Worm (Caenorhabditis elegans): ENCODE data around the gene gstk-2.
A peak's percentile ranks its signal among the peaks of the same experiment; 100 is the strongest.

Gene gstk-2

DNA sequence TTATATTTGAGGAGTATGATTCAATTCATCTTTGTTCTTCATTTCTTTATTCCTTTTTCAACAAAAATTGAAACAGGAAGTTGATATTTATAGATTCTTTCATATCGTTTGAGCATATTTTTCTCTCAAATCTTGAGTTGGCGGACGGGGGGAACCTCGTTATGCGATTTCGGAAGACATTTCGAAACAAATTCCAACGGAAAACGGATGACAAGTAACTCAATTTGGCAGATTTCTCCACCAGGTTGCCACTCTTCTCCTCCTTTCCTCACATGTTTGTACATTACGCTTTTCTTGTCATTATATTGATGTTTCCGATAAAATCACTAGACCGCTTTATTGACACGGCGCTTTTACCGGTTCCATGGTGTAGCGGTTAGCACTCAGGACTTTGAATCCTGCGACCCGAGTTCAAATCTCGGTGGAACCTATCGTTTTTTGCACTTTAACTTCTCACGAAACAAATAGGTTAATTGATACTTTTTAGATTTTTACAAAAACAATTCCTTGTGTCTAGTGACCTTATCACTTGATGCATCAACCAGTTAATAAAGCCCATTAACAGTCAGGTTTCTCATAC, 33.0 kb upstream of the gstk-2 start:
- TF ChIP-seq pha-4 (tag; optimal IDR thresholded peaks at IDR 0.05) (peak; percentile 21), elt-2 (tag; optimal IDR thresholded peaks at IDR 0.05) (peak; percentile 25), fkh-10 (GFP tag; optimal IDR thresholded peaks at IDR 0.05) (no peak)

DNA sequence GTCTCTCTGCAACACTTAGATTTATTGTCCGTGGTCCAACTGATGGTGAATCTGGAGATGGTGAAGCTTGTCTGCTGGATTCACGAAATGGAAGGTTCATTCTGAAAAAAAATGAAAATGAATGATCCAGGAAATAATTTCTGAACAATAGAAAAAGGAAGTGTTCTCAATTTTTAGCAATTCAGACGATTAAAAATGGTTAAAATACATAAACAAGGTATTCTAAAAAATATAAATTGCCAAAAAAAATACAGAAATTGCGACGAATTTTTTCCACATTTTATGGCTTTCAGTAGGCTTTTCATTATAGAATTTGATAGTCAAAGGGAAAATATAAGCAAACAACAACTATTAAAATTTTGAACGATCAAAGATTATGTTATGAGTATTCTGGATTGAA, 21.1 kb upstream of the gstk-2 start, which contains the start of gene glb-2:
Gene glb-2, minus strand, starts transcription at position 101 of the 400 bp plus-strand sequence.
- TF ChIP-seq pha-4 (tag; optimal IDR thresholded peaks at IDR 0.05) (no peak), aly-2 (tag; optimal IDR thresholded peaks at IDR 0.05) (no peak), ztf-11 (tag; optimal IDR thresholded peaks at IDR 0.05) (no peak), ceh-82 (tag; optimal IDR thresholded peaks at IDR 0.05) (no peak), skn-1 (tag; optimal IDR thresholded peaks at IDR 0.05) (no peak), ama-1 (optimal IDR thresholded peaks at IDR 0.05) (no peak), nhr-237 (tag; optimal IDR thresholded peaks at IDR 0.05) (no peak), ztf-4 (tag; optimal IDR thresholded peaks at IDR 0.05) (no peak), elt-2 (tag; optimal IDR thresholded peaks at IDR 0.05) (no peak), elt-1 (tag; optimal IDR thresholded peaks at IDR 0.05) (no peak), ceh-9 (tag; optimal IDR thresholded peaks at IDR 0.05) (no peak), nhr-25 (tag; optimal IDR thresholded peaks at IDR 0.05) (no peak), nhr-12 (tag; optimal IDR thresholded peaks at IDR 0.05) (no peak), mml-1 (tag; optimal IDR thresholded peaks at IDR 0.05) (no peak)

DNA sequence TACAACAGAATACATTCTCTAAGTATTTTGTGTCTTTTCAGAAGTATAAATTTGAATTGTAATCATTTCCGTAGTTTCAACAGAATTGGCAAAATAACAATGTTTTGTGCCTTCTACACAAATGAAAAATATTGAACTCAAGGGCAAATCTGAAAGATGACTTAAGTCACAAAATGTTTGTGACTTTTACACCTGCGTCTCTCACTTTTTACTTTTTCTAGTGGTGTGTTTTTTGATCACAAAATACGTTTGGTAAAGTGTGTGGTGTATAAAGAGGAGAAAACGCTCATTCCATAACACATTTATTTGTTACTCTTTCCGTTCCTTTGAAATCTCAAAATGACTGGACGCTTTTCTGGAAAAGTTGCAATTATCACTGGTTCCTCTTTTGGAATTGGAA, 18.5 kb upstream of the gstk-2 start, which contains the start of gene C06E4.3:
Gene C06E4.3, plus strand, starts transcription at position 289 of the 400 bp plus-strand sequence.
- TF ChIP-seq ztf-4 (tag; optimal IDR thresholded peaks at IDR 0.05) (no peak), elt-2 (tag; optimal IDR thresholded peaks at IDR 0.05) (peak; percentile 30), pqm-1 (tag; optimal IDR thresholded peaks at IDR 0.05) (peak; percentile 48)

DNA sequence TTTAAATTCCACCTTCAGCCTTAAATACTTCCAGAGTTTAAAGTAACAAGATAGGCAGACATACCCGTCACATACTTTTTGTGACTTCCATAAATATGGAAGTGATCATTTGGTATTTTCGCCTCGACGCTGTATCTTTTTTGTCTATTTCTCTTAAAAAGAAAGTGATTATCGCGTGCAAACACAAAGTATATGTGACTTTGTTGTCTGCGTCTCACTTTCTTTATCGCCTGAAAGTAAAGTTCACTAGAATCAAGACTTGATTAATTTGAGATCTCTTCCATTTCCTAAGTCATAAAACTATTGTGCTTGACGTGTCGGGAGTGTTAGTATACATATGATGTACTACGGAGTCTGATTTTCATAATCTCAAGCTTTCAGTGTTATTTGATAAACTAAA, 16.2 kb upstream of the gstk-2 start, which contains the start of gene C06E4.6:
Gene C06E4.6, minus strand, starts transcription at position 51 of the 400 bp plus-strand sequence.
- TF ChIP-seq nhr-43 (tag; optimal IDR thresholded peaks at IDR 0.05; ENCODE audit: poor library complexity, severe bottlenecking): no peak
- no peak for TF ChIP-seq aly-2 (tag; optimal IDR thresholded peaks at IDR 0.05)
- no peak for TF ChIP-seq unc-62 (GFP tag; optimal IDR thresholded peaks at IDR 0.05)
- TF ChIP-seq snpc-4 (tag; optimal IDR thresholded peaks at IDR 0.05): no peak
- no peak for TF ChIP-seq ztf-4 (tag; optimal IDR thresholded peaks at IDR 0.05)
- TF ChIP-seq ztf-11 (tag; optimal IDR thresholded peaks at IDR 0.05): no peak
- TF ChIP-seq nhr-77 (tag; optimal IDR thresholded peaks at IDR 0.05): no peak
- TF ChIP-seq skn-1 (tag; optimal IDR thresholded peaks at IDR 0.05): no peak
- no peak for TF ChIP-seq jun-1 (tag; optimal IDR thresholded peaks at IDR 0.05)
- TF ChIP-seq lin-39 (tag; optimal IDR thresholded peaks at IDR 0.05): no peak
- peak; percentile 81 for TF ChIP-seq pqm-1 (tag; optimal IDR thresholded peaks at IDR 0.05)
- no peak for TF ChIP-seq R02D3.7 (tag; optimal IDR thresholded peaks at IDR 0.05)
- TF ChIP-seq ZK546.5 (tag; optimal IDR thresholded peaks at IDR 0.05): no peak
- no peak for TF ChIP-seq egl-27 (tag; optimal IDR thresholded peaks at IDR 0.05)
- peak; percentile 6 for TF ChIP-seq lin-15B (tag; optimal IDR thresholded peaks at IDR 0.05)
- no peak for TF ChIP-seq ceh-82 (tag; optimal IDR thresholded peaks at IDR 0.05)
- no peak for TF ChIP-seq pha-4 (tag; optimal IDR thresholded peaks at IDR 0.05)
- no peak for TF ChIP-seq sea-2 (GFP tag; optimal IDR thresholded peaks at IDR 0.05)
- TF ChIP-seq hmg-11 (tag; optimal IDR thresholded peaks at IDR 0.05): no peak
- no peak for TF ChIP-seq fkh-2 (tag; optimal IDR thresholded peaks at IDR 0.05)
- peak; percentile 6 for TF ChIP-seq mdl-1 (tag; optimal IDR thresholded peaks at IDR 0.05)
- no peak for TF ChIP-seq fos-1 (tag; optimal IDR thresholded peaks at IDR 0.05)
- no peak for TF ChIP-seq nhr-67 (tag; optimal IDR thresholded peaks at IDR 0.05)
- TF ChIP-seq elt-2 (tag; optimal IDR thresholded peaks at IDR 0.05): peak; percentile 43
- no peak for TF ChIP-seq ama-1 (optimal IDR thresholded peaks at IDR 0.05)
- no peak for TF ChIP-seq tbx-2 (tag; optimal IDR thresholded peaks at IDR 0.05)
- no peak for TF ChIP-seq elt-3 (tag; optimal IDR thresholded peaks at IDR 0.05)
- TF ChIP-seq ceh-16 (tag; optimal IDR thresholded peaks at IDR 0.05): no peak
- TF ChIP-seq eor-1 (tag; optimal IDR thresholded peaks at IDR 0.05): no peak
- TF ChIP-seq nhr-237 (tag; optimal IDR thresholded peaks at IDR 0.05): no peak
- no peak for TF ChIP-seq nhr-25 (tag; optimal IDR thresholded peaks at IDR 0.05)
- TF ChIP-seq fkh-10 (GFP tag; optimal IDR thresholded peaks at IDR 0.05): no peak
- no peak for TF ChIP-seq mml-1 (tag; optimal IDR thresholded peaks at IDR 0.05)
